Fruit fly (Drosophila melanogaster): Measurements from ENCODE around the gene Kaz-m1.

dm6 chr3R:26007298-26007697, 7.2 kb upstream of the Kaz-m1 start:
- TF ChIP-seq Mio (GFP tag; optimal IDR thresholded peaks at IDR 0.05) (no peak), usp (GFP tag; optimal IDR thresholded peaks at IDR 0.05) (no peak), Hnf4 (GFP tag; optimal IDR thresholded peaks at IDR 0.05) (no peak)

Data from whole organism, wandering third instar larva.